Fruit fly (Drosophila melanogaster): ENCODE results near the gene BicD.

DNA sequence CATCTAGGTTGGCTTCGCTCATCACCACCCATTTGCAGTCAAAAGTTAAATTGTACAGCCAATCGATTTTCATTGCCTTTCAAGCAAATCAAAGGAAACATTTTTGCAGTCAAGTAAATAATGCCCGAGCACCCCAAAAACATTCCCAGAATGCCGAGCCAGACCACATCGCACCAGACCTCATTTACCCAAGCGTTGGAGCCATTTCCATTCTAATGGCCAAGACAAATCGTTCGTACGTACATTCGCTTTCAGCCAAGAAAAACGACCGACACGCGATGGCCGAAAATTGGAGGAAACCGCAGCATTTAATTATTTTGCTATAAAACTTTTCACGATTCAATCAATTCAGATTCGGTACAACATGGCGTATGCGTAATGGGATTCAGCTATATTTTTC, 48.0 kb downstream of the BicD start:
- no peak for TF ChIP-seq CTCF (optimal IDR thresholded peaks at IDR 0.05)
- no peak for TF ChIP-seq CG8478 (optimal IDR thresholded peaks at IDR 0.05)

Data from S2 (cell line).